Worm (Caenorhabditis elegans): Measurements from ENCODE around the gene C16E9.2.

Gene C16E9.2

ce11 chrX:6899848-6900247 lies 35.7 kb upstream of the C16E9.2 start, which contains the start of gene F14B8.4:
Gene F14B8.4, minus strand, starts transcription at chrX:6899948.
- TF ChIP-seq ceh-28 (tag; optimal IDR thresholded peaks at IDR 0.05): no peak

- no peak for TF ChIP-seq ceh-9 (tag; optimal IDR thresholded peaks at IDR 0.05)
- no peak for TF ChIP-seq snpc-4 (tag; optimal IDR thresholded peaks at IDR 0.05)
- TF ChIP-seq nhr-28 (tag; optimal IDR thresholded peaks at IDR 0.05): no peak
- no peak for TF ChIP-seq nhr-67 (tag; optimal IDR thresholded peaks at IDR 0.05)
- TF ChIP-seq jun-1 (tag; optimal IDR thresholded peaks at IDR 0.05): no peak
- no peak for TF ChIP-seq elt-1 (tag; optimal IDR thresholded peaks at IDR 0.05)
- no peak for TF ChIP-seq nhr-25 (tag; optimal IDR thresholded peaks at IDR 0.05)
- TF ChIP-seq fos-1 (tag; optimal IDR thresholded peaks at IDR 0.05): no peak
- no peak for TF ChIP-seq pqm-1 (tag; optimal IDR thresholded peaks at IDR 0.05)
- no peak for TF ChIP-seq nhr-237 (tag; optimal IDR thresholded peaks at IDR 0.05)
- no peak for TF ChIP-seq ZK546.5 (tag; optimal IDR thresholded peaks at IDR 0.05)
- TF ChIP-seq tbx-2 (tag; optimal IDR thresholded peaks at IDR 0.05): no peak
- TF ChIP-seq nhr-12 (tag; optimal IDR thresholded peaks at IDR 0.05): no peak
- no peak for TF ChIP-seq hmg-11 (tag; optimal IDR thresholded peaks at IDR 0.05)
- no peak for TF ChIP-seq elt-3 (tag; optimal IDR thresholded peaks at IDR 0.05)
- no peak for TF ChIP-seq aly-2 (tag; optimal IDR thresholded peaks at IDR 0.05)
- no peak for TF ChIP-seq ama-1 (optimal IDR thresholded peaks at IDR 0.05)
These were observed 34.5 kb upstream of the C16E9.2 start, which contains the start of gene pes-23 for ce11 chrX:6901078-6901477. Gene pes-23, plus strand, starts transcription at chrX:6901378.

- no peak for TF ChIP-seq eor-1 (tag; optimal IDR thresholded peaks at IDR 0.05)
- TF ChIP-seq unc-62 (GFP tag; optimal IDR thresholded peaks at IDR 0.05): peak; percentile 21
- peak in 1 of 3 experiments; percentile 0 for TF ChIP-seq elt-3 (tag; optimal IDR thresholded peaks at IDR 0.05)
- peak; percentile 10 for TF ChIP-seq nhr-23 (tag; optimal IDR thresholded peaks at IDR 0.05)
- peak; percentile 51 for TF ChIP-seq elt-2 (tag; optimal IDR thresholded peaks at IDR 0.05)
- TF ChIP-seq hmg-11 (tag; optimal IDR thresholded peaks at IDR 0.05): peak; percentile 72
- no peak for TF ChIP-seq egl-27 (tag; optimal IDR thresholded peaks at IDR 0.05)
- TF ChIP-seq pqm-1 (tag; optimal IDR thresholded peaks at IDR 0.05): peak; percentile 22
- peak; percentile 17 for TF ChIP-seq nfya-1 (tag; optimal IDR thresholded peaks at IDR 0.05; ENCODE audit: insufficient read depth)
- TF ChIP-seq nhr-43 (tag; optimal IDR thresholded peaks at IDR 0.05; ENCODE audit: poor library complexity, severe bottlenecking): peak; percentile 74
- TF ChIP-seq zag-1 (tag; optimal IDR thresholded peaks at IDR 0.05): no peak
- peak; percentile 44 for TF ChIP-seq lsy-12 (tag; optimal IDR thresholded peaks at IDR 0.05)
- TF ChIP-seq jun-1 (tag; optimal IDR thresholded peaks at IDR 0.05): peak; percentile 56
- peak; percentile 10 for TF ChIP-seq tbx-2 (tag; optimal IDR thresholded peaks at IDR 0.05)
- TF ChIP-seq ztf-4 (tag; optimal IDR thresholded peaks at IDR 0.05): no peak
- TF ChIP-seq ceh-82 (tag; optimal IDR thresholded peaks at IDR 0.05): no peak
- peak; percentile 44 for TF ChIP-seq mdl-1 (tag; optimal IDR thresholded peaks at IDR 0.05)
These were observed 32.6 kb upstream of the C16E9.2 start for ce11 chrX:6902958-6903357.

- TF ChIP-seq nhr-77 (tag; optimal IDR thresholded peaks at IDR 0.05): no peak
- peak; percentile 4 for TF ChIP-seq elt-2 (tag; optimal IDR thresholded peaks at IDR 0.05)
- peak; percentile 41 for TF ChIP-seq pha-4 (tag; optimal IDR thresholded peaks at IDR 0.05)
- peak; percentile 7 for TF ChIP-seq nfya-1 (tag; optimal IDR thresholded peaks at IDR 0.05; ENCODE audit: insufficient read depth)
- no peak for TF ChIP-seq ceh-9 (tag; optimal IDR thresholded peaks at IDR 0.05)
These were observed 31.3 kb upstream of the C16E9.2 start, which contains the start of gene sid-5 for ce11 chrX:6904064-6904771. Gene sid-5, plus strand, starts transcription at chrX:6904721.

- TF ChIP-seq elt-2 (tag; optimal IDR thresholded peaks at IDR 0.05) (peak; percentile 95), nhr-67 (tag; optimal IDR thresholded peaks at IDR 0.05) (no peak), pha-4 (tag; optimal IDR thresholded peaks at IDR 0.05) (peak; percentile 73), pqm-1 (tag; optimal IDR thresholded peaks at IDR 0.05) (peak; percentile 78)
These were observed 29.9 kb upstream of the C16E9.2 start for ce11 chrX:6905581-6905980.

ce11 chrX:6913989-6914388 lies 21.5 kb upstream of the C16E9.2 start, which contains the start of gene nhx-4:
Gene nhx-4, plus strand, starts transcription at chrX:6914289.
- TF ChIP-seq ceh-9 (tag; optimal IDR thresholded peaks at IDR 0.05): no peak
- TF ChIP-seq nhr-12 (tag; optimal IDR thresholded peaks at IDR 0.05): no peak
- TF ChIP-seq egl-5 (tag; optimal IDR thresholded peaks at IDR 0.05): no peak
- TF ChIP-seq nhr-76 (tag; optimal IDR thresholded peaks at IDR 0.05): no peak
- TF ChIP-seq ztf-4 (tag; optimal IDR thresholded peaks at IDR 0.05): no peak
- no peak for TF ChIP-seq ceh-28 (tag; optimal IDR thresholded peaks at IDR 0.05)
- no peak for TF ChIP-seq lin-15B (tag; optimal IDR thresholded peaks at IDR 0.05)
- TF ChIP-seq ZK546.5 (tag; optimal IDR thresholded peaks at IDR 0.05): no peak
- TF ChIP-seq fkh-2 (tag; optimal IDR thresholded peaks at IDR 0.05): no peak
- TF ChIP-seq nhr-28 (tag; optimal IDR thresholded peaks at IDR 0.05): no peak
- TF ChIP-seq mml-1 (tag; optimal IDR thresholded peaks at IDR 0.05): no peak
- no peak for TF ChIP-seq nhr-23 (tag; optimal IDR thresholded peaks at IDR 0.05)
